Fruit fly (Drosophila melanogaster) S2 (cell line): Measurements from ENCODE around the gene Lsp1alpha.

Experiments used
- CG8478 ChIP-seq: fragments of >200 bp; optimal IDR thresholded peaks from 2 replicates; lab custom pipeline; 2018
- CTCF ChIP-seq, 2 experiments: fragments of >200 bp; optimal IDR thresholded peaks; 2 replicates each; lab custom pipeline; 2018

Gene Lsp1alpha

dm6 chrX:12471408-12471807 is 18.7 kb upstream of the Lsp1alpha start:
- TF ChIP-seq CG8478 (no peak), CTCF (optimal IDR thresholded peaks at IDR 0.05; lab: Kevin White, UChicago) (no peak)

DNA sequence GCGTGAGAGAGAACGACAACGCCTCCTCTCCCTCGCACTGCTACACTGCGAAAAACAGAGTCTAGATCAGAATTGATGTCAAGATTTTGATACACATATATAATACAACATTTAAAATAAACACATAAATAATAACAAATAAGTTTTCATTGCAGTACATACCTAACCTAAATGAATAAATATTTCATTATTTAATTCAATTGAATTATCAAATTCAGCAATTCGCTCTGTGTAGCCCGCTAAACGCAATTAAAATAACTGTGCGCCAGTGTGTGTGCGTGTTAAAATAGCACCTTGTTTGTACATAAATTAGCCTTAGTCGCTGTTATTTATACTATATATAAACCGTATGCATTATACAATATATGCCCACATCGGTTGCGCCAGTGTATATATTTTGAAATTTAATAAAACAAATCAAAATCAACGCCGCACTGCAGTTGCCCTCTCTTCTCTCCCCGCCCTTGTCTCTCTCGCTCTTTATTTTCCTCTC is 17.8 kb upstream of the Lsp1alpha start:
- no peak for TF ChIP-seq CTCF (optimal IDR thresholded peaks at IDR 0.05; lab: Kevin White, UChicago)
- no peak for TF ChIP-seq CG8478

dm6 chrX:12473953-12474468 is 16.1 kb upstream of the Lsp1alpha start:
- TF ChIP-seq CG8478 (no peak), CTCF (optimal IDR thresholded peaks at IDR 0.05; lab: Kevin White, UChicago) (no peak)

DNA sequence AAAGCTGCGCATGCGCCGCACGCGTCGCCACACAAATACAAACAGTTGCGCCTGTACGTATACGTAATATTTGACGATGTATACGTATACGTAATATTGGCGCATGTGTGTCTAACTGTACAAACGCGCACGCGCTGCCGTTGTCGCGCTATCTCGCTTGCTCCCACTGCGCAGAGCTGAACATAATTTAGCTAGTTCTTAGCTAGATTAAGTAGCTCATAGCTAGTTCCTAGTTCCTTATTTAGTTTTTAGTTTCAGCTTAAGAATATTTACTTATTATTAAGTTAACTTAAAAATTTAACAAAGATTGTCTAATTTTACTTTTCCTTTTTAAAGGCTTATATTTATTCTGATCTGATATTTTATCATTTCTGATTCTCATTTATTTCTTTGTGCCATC is 9.8 kb upstream of the Lsp1alpha start:
- TF ChIP-seq CTCF (optimal IDR thresholded peaks at IDR 0.05; lab: Kevin White, UChicago) (no peak), CG8478 (no peak)

- TF ChIP-seq CTCF (optimal IDR thresholded peaks at IDR 0.05; lab: Kevin White, UChicago), result no peak
- TF ChIP-seq CG8478, result no peak
Observed at dm6 chrX:12486294-12487020, 3.6 kb upstream of the Lsp1alpha start, which contains the start of gene Cpr11A. Gene Cpr11A (plus strand): TSS chrX:12486970.

DNA sequence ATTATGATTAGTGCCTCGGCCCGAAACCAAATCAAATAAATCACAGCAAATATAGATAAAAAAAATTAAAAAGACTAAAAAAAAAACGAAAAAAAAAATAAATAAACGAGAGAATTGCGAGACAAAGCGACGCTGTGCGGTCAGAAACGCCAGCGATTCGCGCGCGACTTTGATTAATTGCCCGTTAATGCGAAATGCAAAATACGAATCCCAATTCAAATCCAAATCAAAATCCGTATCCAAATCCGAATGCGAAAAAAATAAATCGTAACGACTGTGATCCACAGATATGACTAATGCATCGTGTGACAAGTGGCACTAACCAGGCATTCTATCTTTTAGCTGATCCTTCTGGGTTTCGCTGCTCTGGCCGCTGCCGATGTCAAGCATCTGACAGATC is 2.6 kb upstream of the Lsp1alpha start:
- TF ChIP-seq CG8478, result no peak

- TF ChIP-seq CG8478 (no peak), CTCF (optimal IDR thresholded peaks at IDR 0.05; lab: Kevin White, UChicago) (no peak)
Observed at dm6 chrX:12496497-12496896, 6.4 kb downstream of the Lsp1alpha start, which contains the start of gene Mks1. Gene Mks1 (minus strand): TSS chrX:12496597.

- TF ChIP-seq CTCF (optimal IDR thresholded peaks at IDR 0.05; lab: Kevin White, UChicago) (no peak), CG8478 (no peak)
Observed at dm6 chrX:12496930-12497329, 6.8 kb downstream of the Lsp1alpha start, which contains the start of gene mdu. Gene mdu (plus strand): TSS chrX:12497188.

DNA sequence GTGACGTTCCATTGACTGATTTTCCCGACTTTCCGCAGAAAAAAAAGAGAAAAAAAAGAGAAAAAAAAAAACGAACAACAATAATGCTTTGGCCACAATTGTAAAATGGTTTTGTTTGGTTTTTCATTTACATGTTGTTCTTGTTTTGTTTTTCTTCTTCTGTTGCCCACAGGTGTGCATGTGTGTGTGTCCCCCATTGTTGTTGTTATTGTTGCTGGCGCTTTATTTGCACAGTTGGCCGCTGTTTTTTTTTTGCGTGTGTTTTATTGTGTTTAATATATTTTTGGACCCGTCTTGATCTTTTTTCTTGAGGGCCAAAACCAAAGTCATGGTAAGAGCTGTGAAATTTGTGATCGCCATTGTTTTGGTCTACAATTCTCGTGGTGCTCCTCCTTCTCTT is 8.0 kb downstream of the Lsp1alpha start:
- TF ChIP-seq CG8478 (no peak), CTCF (optimal IDR thresholded peaks at IDR 0.05; lab: Kevin White, UChicago) (no peak)

DNA sequence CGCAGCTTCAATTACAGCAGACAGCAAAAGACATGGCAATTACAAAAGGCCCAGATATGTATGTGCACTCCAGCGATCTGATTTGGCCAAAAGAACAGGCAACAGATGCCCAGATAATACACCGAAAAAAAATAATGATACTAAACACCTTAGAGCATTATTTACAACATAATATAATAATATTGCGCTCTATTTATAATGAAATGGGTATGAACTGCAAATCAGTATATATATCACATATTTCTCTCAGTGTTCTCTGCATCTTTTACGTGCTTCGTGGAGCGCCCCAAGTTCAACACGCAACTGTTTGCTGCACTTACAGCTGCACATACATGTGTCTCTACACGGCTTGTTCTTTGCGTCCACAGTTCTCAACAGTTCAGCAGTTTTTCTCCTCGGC is 17.5 kb downstream of the Lsp1alpha start:
- TF ChIP-seq CG8478, result no peak
- no peak for TF ChIP-seq CTCF (optimal IDR thresholded peaks at IDR 0.05; lab: Kevin White, UChicago)

- TF ChIP-seq CG8478 (no peak), CTCF (optimal IDR thresholded peaks at IDR 0.05; lab: Kevin White, UChicago) (no peak)
Observed at dm6 chrX:12510750-12511649, 20.9 kb downstream of the Lsp1alpha start.

- no peak for TF ChIP-seq CTCF (optimal IDR thresholded peaks at IDR 0.05; lab: Kevin White, UChicago)
- TF ChIP-seq CG8478, result no peak
Observed at dm6 chrX:12533560-12533959, 43.5 kb downstream of the Lsp1alpha start.

- TF ChIP-seq CTCF (optimal IDR thresholded peaks at IDR 0.05; lab: Kevin White, UChicago) (no peak), CG8478 (no peak)
Observed at dm6 chrX:12539215-12539614, 49.1 kb downstream of the Lsp1alpha start.

DNA sequence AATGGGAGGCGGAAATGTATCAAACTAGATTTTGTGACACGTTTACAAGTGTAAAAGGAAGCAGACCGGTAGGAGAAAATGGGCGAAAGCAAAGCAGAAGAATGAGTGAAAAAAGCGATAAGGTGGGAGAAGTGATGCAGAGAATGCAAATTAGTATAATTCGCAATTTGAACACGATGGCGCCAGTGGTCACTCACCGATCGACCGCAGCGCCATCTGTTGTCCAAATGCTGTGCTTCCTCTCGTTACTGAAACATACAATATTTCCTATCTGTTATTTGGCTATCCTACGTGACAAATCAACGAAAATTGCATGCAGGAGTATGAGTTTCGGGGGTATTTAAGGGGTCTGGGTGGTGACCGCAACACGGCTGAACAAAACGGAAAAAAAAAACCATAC is 50.7 kb downstream of the Lsp1alpha start:
- TF ChIP-seq CG8478 (no peak), CTCF (optimal IDR thresholded peaks at IDR 0.05; lab: Kevin White, UChicago) (peak; percentile 78 to 85)
